ENCODE assay signal across 2 fruit fly cellular contexts in genomic region chr3L:11422338-11422802, dm6.
A peak's percentile ranks its signal among the peaks of the same experiment; 100 is the strongest.
TF ChIP-seq lines count a peak whose summit lies in the region.

No protein-coding gene starts in this region.

TF ChIP-seq in whole organism, embryonic, 481 proteins besides CTCF, POLR2A, EP300 and RAD21 (continued from another document and continues in another):
- TF ChIP-seq E2f1 (GFP tag; IDR thresholded peaks at IDR 0.05; lab: Robert Waterston, UW) (peak; percentile 69), chif (GFP tag; optimal IDR thresholded peaks at IDR 0.05; lab: Kevin White, UChicago) (peak; percentile 28 to 73), CG4617 (GFP tag; optimal IDR thresholded peaks at IDR 0.05; lab: Kevin White, UChicago; ENCODE audit: borderline replicate concordance) (no peak), Aef1 (GFP tag; IDR thresholded peaks at IDR 0.05; lab: Robert Waterston, UW) (peak; percentile 56), Sin3A (optimal IDR thresholded peaks at IDR 0.05; lab: Kevin White, UChicago) (no peak), CG15073 (GFP tag; optimal IDR thresholded peaks at IDR 0.05; lab: Kevin White, UChicago) (no peak), zfh2 (GFP tag; optimal IDR thresholded peaks at IDR 0.05; lab: Kevin White, UChicago) (no peak), Hsf (GFP tag; optimal IDR thresholded peaks at IDR 0.05; lab: Kevin White, UChicago) (peak; percentile 59), Ravus (GFP tag; IDR thresholded peaks at IDR 0.05; lab: Robert Waterston, UW) (peak; percentile 28), dmrt99B (tag; optimal IDR thresholded peaks at IDR 0.05; lab: Kevin White, UChicago) (peak; percentile 89), CG9817 (tag; optimal IDR thresholded peaks at IDR 0.05; lab: Kevin White, UChicago) (peak; percentile 47), CG13624 (GFP tag; optimal IDR thresholded peaks at IDR 0.05; lab: Kevin White, UChicago) (peak; percentile 61), Nf-YC (tag; optimal IDR thresholded peaks at IDR 0.05; lab: Kevin White, UChicago) (no peak), CG13296 (GFP tag; optimal IDR thresholded peaks at IDR 0.05; lab: Kevin White, UChicago) (peak; percentile 43), croc (GFP tag; conservative IDR thresholded peaks at IDR 0.05; lab: Robert Waterston, UW) (peak; percentile 78), CG4282 (GFP tag; optimal IDR thresholded peaks at IDR 0.05; lab: Kevin White, UChicago) (no peak), ftz-f1 (GFP tag; optimal IDR thresholded peaks at IDR 0.05; lab: Kevin White, UChicago) (no peak), CG31441 (GFP tag; IDR thresholded peaks at IDR 0.05; lab: Robert Waterston, UW) (peak; percentile 88), CG15601 (tag; optimal IDR thresholded peaks at IDR 0.05; lab: Kevin White, UChicago) (peak; percentile 77), Dad (GFP tag; optimal IDR thresholded peaks at IDR 0.05; lab: Kevin White, UChicago) (peak; percentile 28), CG10366 (GFP tag; IDR thresholded peaks at IDR 0.05; lab: Robert Waterston, UW) (peak; percentile 74), CG14710 (tag; optimal IDR thresholded peaks at IDR 0.05; lab: Kevin White, UChicago) (peak; percentile 88), Max (GFP tag; optimal IDR thresholded peaks at IDR 0.05; lab: Kevin White, UChicago) (peak; percentile 52), crp (GFP tag; optimal IDR thresholded peaks at IDR 0.05; lab: Kevin White, UChicago) (peak in 1 of 2 experiments; percentile 18), Jarid2 (GFP tag; optimal IDR thresholded peaks at IDR 0.05; lab: Kevin White, UChicago) (no peak), CG1603 (tag; optimal IDR thresholded peaks at IDR 0.05; lab: Kevin White, UChicago) (peak; percentile 65), CG11504 (tag; optimal IDR thresholded peaks at IDR 0.05; lab: Kevin White, UChicago) (peak; percentile 83), CG17802 (tag; optimal IDR thresholded peaks at IDR 0.05; lab: Kevin White, UChicago) (peak; percentile 33), wor (GFP tag; IDR thresholded peaks at IDR 0.05; lab: Robert Waterston, UW) (peak; percentile 49; the same call in 1 of the 2 replicates), jumu (GFP tag; optimal IDR thresholded peaks at IDR 0.05; lab: Kevin White, UChicago) (peak; percentile 37), CG30403 (GFP tag; optimal IDR thresholded peaks at IDR 0.05; lab: Kevin White, UChicago) (peak; percentile 80), pb (GFP tag; optimal IDR thresholded peaks at IDR 0.05; lab: Kevin White, UChicago) (peak; percentile 30), CG11696 (GFP tag; IDR thresholded peaks at IDR 0.05; lab: Robert Waterston, UW) (peak; percentile 68), CG43689 (GFP tag; IDR thresholded peaks at IDR 0.05; lab: Robert Waterston, UW) (peak; percentile 23; the same call in 1 of the 2 replicates), Rfx (GFP tag; IDR thresholded peaks at IDR 0.05; lab: Robert Waterston, UW) (peak; percentile 67), CG9876 (GFP tag; optimal IDR thresholded peaks at IDR 0.05; lab: Kevin White, UChicago) (peak; percentile 11), NK7.1 (GFP tag; optimal IDR thresholded peaks at IDR 0.05; lab: Kevin White, UChicago) (peak; percentile 36), CG12744 (GFP tag; optimal IDR thresholded peaks at IDR 0.05; lab: Kevin White, UChicago) (no peak), disco-r (GFP tag; optimal IDR thresholded peaks at IDR 0.05; lab: Kevin White, UChicago) (peak; percentile 30), CG6272 (GFP tag; IDR thresholded peaks at IDR 0.05; lab: Robert Waterston, UW) (peak; percentile 62), CG15479 (GFP tag; optimal IDR thresholded peaks at IDR 0.05; lab: Kevin White, UChicago) (no peak), CG5180 (GFP tag; optimal IDR thresholded peaks at IDR 0.05; lab: Kevin White, UChicago) (peak; percentile 57), CG8359 (GFP tag; optimal IDR thresholded peaks at IDR 0.05; lab: Kevin White, UChicago; ENCODE audit: borderline replicate concordance) (peak; percentile 72), CG15696 (tag; optimal IDR thresholded peaks at IDR 0.05; lab: Kevin White, UChicago) (peak; percentile 88), CG1647 (GFP tag; optimal IDR thresholded peaks at IDR 0.05; lab: Kevin White, UChicago) (no peak), kah (GFP tag; optimal IDR thresholded peaks at IDR 0.05; lab: Kevin White, UChicago) (peak; percentile 32), rib (GFP tag; IDR thresholded peaks at IDR 0.05; lab: Robert Waterston, UW) (no peak), Ets65A (GFP tag; lab: Kevin White, UChicago) (peak; percentile 89), dmrt11E (tag; optimal IDR thresholded peaks at IDR 0.05; lab: Kevin White, UChicago) (peak; percentile 88), nom (GFP tag; optimal IDR thresholded peaks at IDR 0.05; lab: Kevin White, UChicago) (no peak), CG17328 (GFP tag; IDR thresholded peaks at IDR 0.05; lab: Robert Waterston, UW) (peak; percentile 87), toy (GFP tag; IDR thresholded peaks at IDR 0.05; lab: Robert Waterston, UW) (0 out of 2 replicates have a peak, but pooled peaks have one; percentile 42), ttk (GFP tag; IDR thresholded peaks at IDR 0.05; lab: Robert Waterston, UW) (peak; percentile 67; the same call in 1 of the 2 replicates), zf30C (GFP tag; optimal IDR thresholded peaks at IDR 0.05; lab: Kevin White, UChicago) (peak; percentile 91), kni (GFP tag; optimal IDR thresholded peaks at IDR 0.05; lab: Kevin White, UChicago) (peak; percentile 73), CG9609 (GFP tag; optimal IDR thresholded peaks at IDR 0.05; lab: Kevin White, UChicago) (no peak), CG17829 (tag; optimal IDR thresholded peaks at IDR 0.05; lab: Kevin White, UChicago) (peak; percentile 85), CG1832 (GFP tag; optimal IDR thresholded peaks at IDR 0.05; lab: Kevin White, UChicago) (no peak), trem (tag; optimal IDR thresholded peaks at IDR 0.05; lab: Kevin White, UChicago) (peak; percentile 89), sisA (GFP tag; IDR thresholded peaks at IDR 0.05; lab: Robert Waterston, UW) (peak; percentile 83), NfI (GFP tag; optimal IDR thresholded peaks at IDR 0.05; lab: Kevin White, UChicago) (no peak), CG4328 (GFP tag; optimal IDR thresholded peaks at IDR 0.05; lab: Kevin White, UChicago) (peak; percentile 43), CG10431 (GFP tag; optimal IDR thresholded peaks at IDR 0.05; lab: Kevin White, UChicago) (peak; percentile 59), CG17361 (GFP tag; IDR thresholded peaks at IDR 0.05; lab: Robert Waterston, UW) (peak; percentile 91), CG3838 (GFP tag; optimal IDR thresholded peaks at IDR 0.05; lab: Kevin White, UChicago) (no peak), jigr1 (GFP tag; IDR thresholded peaks at IDR 0.05; lab: Robert Waterston, UW) (peak; percentile 38; the same call in 1 of the 3 replicates)

TF ChIP-seq in whole organism, prepupa, 60 proteins besides CTCF, POLR2A, EP300 and RAD21 (continued from another document):
- TF ChIP-seq CG6808 (GFP tag; optimal IDR thresholded peaks at IDR 0.05; lab: Kevin White, UChicago) (peak; percentile 21), CG34406 (GFP tag; optimal IDR thresholded peaks at IDR 0.05; lab: Kevin White, UChicago) (peak; percentile 11), fkh (GFP tag; optimal IDR thresholded peaks at IDR 0.05; lab: Kevin White, UChicago) (peak; percentile 24), OdsH (GFP tag; optimal IDR thresholded peaks at IDR 0.05; lab: Kevin White, UChicago) (peak; percentile 2), topi (GFP tag; optimal IDR thresholded peaks at IDR 0.05; lab: Kevin White, UChicago) (peak; percentile 38), fd59A (GFP tag; optimal IDR thresholded peaks at IDR 0.05; lab: Kevin White, UChicago) (peak; percentile 4)
